Worm (Caenorhabditis elegans): ENCODE results near the gene srsx-15.

srsx-15 gene

DNA sequence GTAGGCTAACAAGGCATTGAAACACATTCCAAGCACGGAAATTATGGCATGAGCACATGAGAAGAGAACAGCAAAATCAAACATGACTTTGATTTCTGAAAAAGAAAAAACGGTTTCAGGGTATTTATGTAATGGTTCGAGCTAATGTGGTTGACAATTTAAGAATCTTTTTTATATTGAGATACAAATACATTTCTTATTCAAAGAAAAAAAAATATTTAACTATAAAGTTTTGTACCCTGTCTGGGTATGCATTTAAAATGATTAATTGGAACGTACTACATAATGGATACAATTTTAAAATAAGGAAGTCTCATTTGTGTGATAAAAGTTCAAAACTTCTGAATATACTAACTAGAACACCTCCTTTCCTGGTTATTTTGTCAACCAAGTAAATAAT, 6.5 kb upstream of the srsx-15 start, which contains the start of gene srd-12:
srd-12 (minus strand) TSS at position 101 of the 400 bp plus-strand sequence.
- TF ChIP-seq drap-1 (GFP tag; optimal IDR thresholded peaks at IDR 0.05) = no peak
- no peak for TF ChIP-seq mls-2 (tag; optimal IDR thresholded peaks at IDR 0.05)
- no peak for TF ChIP-seq ces-1 (GFP tag; optimal IDR thresholded peaks at IDR 0.05)
- TF ChIP-seq lsy-2 (tag; optimal IDR thresholded peaks at IDR 0.05) = no peak
- TF ChIP-seq blmp-1 (tag; optimal IDR thresholded peaks at IDR 0.05) = no peak
- TF ChIP-seq elt-1 (tag; optimal IDR thresholded peaks at IDR 0.05; ENCODE audit: borderline replicate concordance, insufficient read depth) = no peak
- no peak for TF ChIP-seq unc-120 (tag; optimal IDR thresholded peaks at IDR 0.05; ENCODE audit: poor library complexity, severe bottlenecking)
- TF ChIP-seq cnd-1 (tag; optimal IDR thresholded peaks at IDR 0.05) = no peak
- TF ChIP-seq bed-3 (GFP tag; optimal IDR thresholded peaks at IDR 0.05) = no peak
- no peak for TF ChIP-seq sem-2 (GFP tag; optimal IDR thresholded peaks at IDR 0.05)
- no peak for TF ChIP-seq nhr-237 (tag; optimal IDR thresholded peaks at IDR 0.05)
- no peak for TF ChIP-seq mep-1 (tag; optimal IDR thresholded peaks at IDR 0.05)
- TF ChIP-seq ceh-83 (GFP tag; optimal IDR thresholded peaks at IDR 0.05) = no peak
- no peak for TF ChIP-seq unc-62 (GFP tag; optimal IDR thresholded peaks at IDR 0.05)

DNA sequence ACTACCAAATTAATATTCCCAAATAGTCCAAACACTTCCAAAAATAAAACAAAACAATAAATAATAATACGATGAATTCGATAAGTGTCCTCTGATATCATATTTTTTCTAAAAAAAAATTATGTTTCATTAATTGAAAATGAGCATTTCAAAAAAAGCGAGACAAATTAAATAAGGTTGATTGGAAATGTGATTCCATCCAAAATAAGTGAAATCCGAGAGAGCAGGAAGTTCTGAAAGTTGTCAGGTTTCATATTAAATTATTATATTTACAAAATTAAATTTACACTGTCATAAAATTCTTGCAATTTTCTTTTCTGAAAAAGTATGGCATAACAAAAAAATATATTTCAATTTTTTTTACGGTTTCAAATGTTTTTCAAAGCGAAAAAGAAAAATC, 3.4 kb upstream of the srsx-15 start, which contains the start of gene srsx-14:
srsx-14 (minus strand) TSS at position 101 of the 400 bp plus-strand sequence.
- TF ChIP-seq hlh-1 (tag; optimal IDR thresholded peaks at IDR 0.05) (no peak), nhr-76 (tag; optimal IDR thresholded peaks at IDR 0.05) (no peak), sem-2 (GFP tag; optimal IDR thresholded peaks at IDR 0.05) (no peak), flh-1 (GFP tag; optimal IDR thresholded peaks at IDR 0.05) (no peak), M03D4.4 (tag; optimal IDR thresholded peaks at IDR 0.05) (no peak), elt-1 (tag; optimal IDR thresholded peaks at IDR 0.05; ENCODE audit: borderline replicate concordance, insufficient read depth) (no peak), sptf-1 (tag; optimal IDR thresholded peaks at IDR 0.05) (no peak), elt-3 (tag; optimal IDR thresholded peaks at IDR 0.05) (no peak), lsy-2 (tag; optimal IDR thresholded peaks at IDR 0.05) (no peak), snpc-4 (tag; optimal IDR thresholded peaks at IDR 0.05) (no peak), nhr-12 (tag; optimal IDR thresholded peaks at IDR 0.05) (no peak), unc-120 (tag; optimal IDR thresholded peaks at IDR 0.05; ENCODE audit: poor library complexity, severe bottlenecking) (no peak), ham-2 (GFP tag; optimal IDR thresholded peaks at IDR 0.05) (no peak), bed-3 (GFP tag; optimal IDR thresholded peaks at IDR 0.05) (no peak)

DNA sequence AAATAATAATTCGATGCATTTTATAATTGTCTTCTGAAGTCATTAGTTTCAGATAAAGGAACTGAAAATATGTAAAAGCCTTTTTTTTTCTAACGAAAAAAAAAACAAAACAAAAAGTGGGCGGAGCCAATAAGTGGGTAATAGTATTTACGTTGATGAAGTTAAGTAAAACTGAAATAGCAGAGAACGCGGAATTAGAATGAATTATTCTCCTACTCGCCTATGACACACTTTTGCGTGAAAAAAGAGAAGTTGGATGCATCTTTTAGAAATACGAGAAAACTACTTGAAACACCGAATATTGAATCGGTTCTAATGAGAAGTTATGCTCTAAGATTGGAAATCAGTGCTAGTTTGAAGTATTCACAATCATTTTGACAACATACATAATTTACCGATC, 4.0 kb downstream of the srsx-15 start, which contains the start of gene srsx-16:
srsx-16 (minus strand) TSS at position 101 of the 400 bp plus-strand sequence.
- TF ChIP-seq nhr-28 (tag; optimal IDR thresholded peaks at IDR 0.05) = no peak
- no peak for TF ChIP-seq mab-5 (tag; optimal IDR thresholded peaks at IDR 0.05)
- no peak for TF ChIP-seq unc-62 (GFP tag; optimal IDR thresholded peaks at IDR 0.05)
- no peak for TF ChIP-seq sem-2 (GFP tag; optimal IDR thresholded peaks at IDR 0.05)
- TF ChIP-seq ham-2 (GFP tag; optimal IDR thresholded peaks at IDR 0.05) = no peak
- no peak for TF ChIP-seq nhr-12 (tag; optimal IDR thresholded peaks at IDR 0.05)
- no peak for TF ChIP-seq mls-2 (tag; optimal IDR thresholded peaks at IDR 0.05)
- TF ChIP-seq ztf-11 (tag; optimal IDR thresholded peaks at IDR 0.05) = no peak
- no peak for TF ChIP-seq lin-13 (tag; optimal IDR thresholded peaks at IDR 0.05)
- no peak for TF ChIP-seq cnd-1 (tag; optimal IDR thresholded peaks at IDR 0.05)
- TF ChIP-seq snpc-4 (tag; optimal IDR thresholded peaks at IDR 0.05) = no peak

DNA sequence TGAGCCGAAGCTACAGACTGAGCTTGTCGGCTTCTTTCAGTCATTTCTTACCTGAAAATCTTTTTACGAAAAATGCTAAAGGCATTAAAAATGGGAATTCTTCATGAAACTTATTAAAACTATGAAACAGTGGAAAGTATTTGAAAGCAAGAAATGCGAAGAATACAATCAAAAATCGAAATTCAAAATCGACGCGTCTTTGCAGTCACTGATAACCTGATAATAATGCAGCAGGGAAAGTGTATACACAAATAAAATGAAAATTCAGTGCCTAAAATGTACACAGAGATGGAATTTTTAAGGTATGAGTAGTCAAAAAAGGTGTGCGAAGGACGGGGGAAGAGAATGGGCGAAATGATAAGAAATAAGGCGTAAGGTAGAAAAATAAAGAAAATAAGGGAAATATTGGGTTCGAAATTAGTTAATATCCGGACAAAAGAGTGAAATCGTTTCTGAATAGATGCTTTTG, 9.0 kb downstream of the srsx-15 start, which contains the start of gene C39H7.4:
C39H7.4 (minus strand) TSS at position 51 of the 469 bp plus-strand sequence.
- TF ChIP-seq ceh-43 (GFP tag; optimal IDR thresholded peaks at IDR 0.05) (no peak), hlh-1 (tag; optimal IDR thresholded peaks at IDR 0.05) (no peak), tbx-8 (GFP tag; optimal IDR thresholded peaks at IDR 0.05) (no peak), M03D4.4 (tag; optimal IDR thresholded peaks at IDR 0.05) (no peak), lin-13 (tag; optimal IDR thresholded peaks at IDR 0.05) (no peak), sem-2 (GFP tag; optimal IDR thresholded peaks at IDR 0.05) (no peak), ztf-11 (tag; optimal IDR thresholded peaks at IDR 0.05) (no peak), nhr-2 (tag; optimal IDR thresholded peaks at IDR 0.05) (no peak), lsy-2 (tag; optimal IDR thresholded peaks at IDR 0.05) (no peak), ham-2 (GFP tag; optimal IDR thresholded peaks at IDR 0.05) (no peak), snpc-4 (tag; optimal IDR thresholded peaks at IDR 0.05) (no peak), unc-62 (GFP tag; optimal IDR thresholded peaks at IDR 0.05) (no peak), ces-1 (GFP tag; optimal IDR thresholded peaks at IDR 0.05) (no peak), flh-1 (GFP tag; optimal IDR thresholded peaks at IDR 0.05) (no peak), lin-32 (GFP tag; optimal IDR thresholded peaks at IDR 0.05) (no peak), unc-39 (tag; optimal IDR thresholded peaks at IDR 0.05) (no peak), drap-1 (GFP tag; optimal IDR thresholded peaks at IDR 0.05) (no peak)

Data from whole organism, mixed stage, embryonic.